Worm (Caenorhabditis elegans) whole organism, L1 larva: Measurements from ENCODE around the gene K11D12.14.

Source experiments
- C04F5.9 ChIP-seq: sonication (generic microtip); optimal IDR thresholded peaks from 2 replicates; lab custom pipeline; 2016; ENCODE audit warnings: missing genetic modification characterization, missing compliant biosample characterization
- C34B4.2 ChIP-seq: sonication (generic microtip); optimal IDR thresholded peaks from 2 replicates; lab custom pipeline; 2017; ENCODE audit warnings: mild to moderate bottlenecking, missing genetic modification characterization, missing compliant biosample characterization
- aha-1 ChIP-seq: fragments of 150-350 bp; optimal IDR thresholded peaks from 2 replicates; lab custom pipeline; 2014; ENCODE audit warnings: missing biosample characterization, missing genetic modification characterization
- aly-2 ChIP-seq: fragments of 150-350 bp; optimal IDR thresholded peaks from 2 replicates; lab custom pipeline; 2014; ENCODE audit warnings: missing biosample characterization, missing genetic modification characterization
- blmp-1 ChIP-seq: fragments of 150-350 bp; optimal IDR thresholded peaks from 2 replicates; lab custom pipeline; 2014; ENCODE audit warnings: missing biosample characterization, missing genetic modification characterization
- ceh-8 ChIP-seq: fragments of 200-800 bp; sonication (Bioruptor generic); optimal IDR thresholded peaks from 2 replicates; lab custom pipeline; 2018; ENCODE audit warnings: mild to moderate bottlenecking, missing genetic modification characterization, moderate library complexity, missing compliant biosample characterization
- ceh-88 ChIP-seq: fragments of 200-800 bp; sonication (Bioruptor generic); IDR thresholded peaks from 2 replicates; pipeline ENCODE4 v1.3.6; 2022; ENCODE audit warnings: missing genetic modification characterization, missing compliant biosample characterization
- dpl-1 ChIP-seq, 3 experiments: fragments of 150-350 bp in 2 of 3; sonication (generic microtip) in 1 of 3; optimal IDR thresholded peaks; 2 replicates each; lab custom pipeline; 2014 to 2017; ENCODE audit warnings: missing biosample characterization in 3 of 3, missing genetic modification characterization in 3 of 3, missing genetic modification reagents in 3 of 3
- efl-1 ChIP-seq, 4 experiments: fragments of 150-350 bp; optimal IDR thresholded peaks in 3 of 4; peaks in 1 of 4; 1 replicate in 1 of 4; 2 replicates in 3 of 4; lab custom pipeline; 2014; ENCODE audit warnings: missing biosample characterization in 2 of 4, missing genetic modification characterization in 2 of 4, missing genetic modification reagents in 2 of 4
- efl-3 ChIP-seq: fragments of 200-800 bp; sonication (Bioruptor generic); optimal IDR thresholded peaks from 2 replicates; lab custom pipeline; 2018; ENCODE audit warnings: mild to moderate bottlenecking, missing genetic modification characterization, missing compliant biosample characterization
- elt-2 ChIP-seq: sonication (generic microtip); optimal IDR thresholded peaks from 2 replicates; lab custom pipeline; 2016; ENCODE audit warnings: missing genetic modification characterization, mild to moderate bottlenecking, inconsistent platforms, missing compliant biosample characterization, missing genetic modification reagents
- fkh-4 ChIP-seq: sonication (generic microtip); optimal IDR thresholded peaks from 2 replicates; lab custom pipeline; 2016; ENCODE audit warnings: missing compliant biosample characterization, missing genetic modification characterization, borderline replicate concordance
- fkh-8 ChIP-seq: sonication (generic microtip); optimal IDR thresholded peaks from 2 replicates; lab custom pipeline; 2016; ENCODE audit warnings: mild to moderate bottlenecking, missing genetic modification characterization, missing compliant biosample characterization
- fos-1 ChIP-seq: fragments of 150-350 bp; optimal IDR thresholded peaks from 2 replicates; lab custom pipeline; 2014; ENCODE audit warnings: missing biosample characterization, missing genetic modification characterization
- hlh-4 ChIP-seq: sonication (generic microtip); optimal IDR thresholded peaks from 2 replicates; lab custom pipeline; 2016; ENCODE audit warnings: mild to moderate bottlenecking, missing genetic modification characterization, missing compliant biosample characterization
- jun-1 ChIP-seq: fragments of 150-350 bp; optimal IDR thresholded peaks from 2 replicates; lab custom pipeline; 2014; ENCODE audit warnings: missing biosample characterization, missing genetic modification reagents, missing genetic modification characterization
- lin-14 ChIP-seq: fragments of 200-800 bp; sonication (Bioruptor generic); optimal IDR thresholded peaks from 2 replicates; lab custom pipeline; 2018; ENCODE audit warnings: mild to moderate bottlenecking, missing genetic modification characterization, moderate library complexity, missing compliant biosample characterization
- lin-35 ChIP-seq, 2 experiments: fragments of 150-350 bp; optimal IDR thresholded peaks; 2 replicates each; lab custom pipeline; 2014; ENCODE audit warnings: missing biosample characterization in 2 of 2, missing genetic modification characterization in 2 of 2, missing genetic modification reagents in 2 of 2
- lir-3 ChIP-seq: sonication (generic microtip); optimal IDR thresholded peaks from 2 replicates; lab custom pipeline; 2016; ENCODE audit warnings: mild to moderate bottlenecking, missing genetic modification characterization, moderate library complexity, missing compliant biosample characterization; ENCODE audit not compliant: poor library complexity
- lsy-2 ChIP-seq, 2 experiments: fragments of 150-350 bp; optimal IDR thresholded peaks; 2 replicates each; lab custom pipeline; 2014; ENCODE audit warnings: missing biosample characterization in 2 of 2, missing genetic modification characterization in 2 of 2
- mab-9 ChIP-seq: fragments of 200-800 bp; sonication (Bioruptor generic); IDR thresholded peaks from 2 replicates; pipeline ENCODE4 v1.3.6; 2022; ENCODE audit warnings: missing genetic modification reagents, missing genetic modification characterization, missing compliant biosample characterization
- mdl-1 ChIP-seq, 2 experiments: fragments of 150-350 bp; optimal IDR thresholded peaks; 2 replicates each; lab custom pipeline; 2014 to 2017; ENCODE audit warnings: missing biosample characterization in 2 of 2, missing genetic modification characterization in 2 of 2, inconsistent platforms in 1 of 2
- nhr-20 ChIP-seq: sonication (generic microtip); optimal IDR thresholded peaks from 2 replicates; lab custom pipeline; 2016; ENCODE audit warnings: mild to moderate bottlenecking, missing genetic modification characterization, missing compliant biosample characterization
- nhr-237 ChIP-seq: fragments of 150-350 bp; optimal IDR thresholded peaks from 2 replicates; lab custom pipeline; 2014; ENCODE audit warnings: missing biosample characterization, missing genetic modification characterization
- nhr-47 ChIP-seq: sonication (generic microtip); optimal IDR thresholded peaks from 2 replicates; lab custom pipeline; 2016; ENCODE audit warnings: mild to moderate bottlenecking, missing genetic modification characterization, moderate library complexity, missing compliant biosample characterization
- nhr-71 ChIP-seq: sonication (generic microtip); optimal IDR thresholded peaks from 2 replicates; lab custom pipeline; 2016; ENCODE audit warnings: mild to moderate bottlenecking, missing genetic modification characterization, moderate library complexity, missing compliant biosample characterization
- nhr-76 ChIP-seq: sonication (generic microtip); optimal IDR thresholded peaks from 2 replicates; lab custom pipeline; 2017; ENCODE audit warnings: missing biosample characterization, missing genetic modification characterization
- nhr-77 ChIP-seq: fragments of 150-350 bp; optimal IDR thresholded peaks from 2 replicates; lab custom pipeline; 2014; ENCODE audit warnings: missing biosample characterization, missing genetic modification characterization
- nhr-84 ChIP-seq: sonication (generic microtip); optimal IDR thresholded peaks from 2 replicates; lab custom pipeline; 2017; ENCODE audit warnings: missing biosample characterization, missing genetic modification characterization
- nhr-90 ChIP-seq: sonication (generic microtip); optimal IDR thresholded peaks from 2 replicates; lab custom pipeline; 2016; ENCODE audit warnings: mild to moderate bottlenecking, missing genetic modification characterization, missing compliant biosample characterization; ENCODE audit not compliant: poor library complexity
- skn-1 ChIP-seq: fragments of 150-350 bp; optimal IDR thresholded peaks from 2 replicates; lab custom pipeline; 2014; ENCODE audit warnings: missing biosample characterization, missing genetic modification characterization
- snu-23 ChIP-seq: sonication (generic microtip); optimal IDR thresholded peaks from 2 replicates; lab custom pipeline; 2016; ENCODE audit warnings: missing genetic modification characterization, missing compliant biosample characterization
- swsn-7 ChIP-seq: sonication (generic microtip); optimal IDR thresholded peaks from 2 replicates; lab custom pipeline; 2016; ENCODE audit warnings: missing genetic modification characterization, missing compliant biosample characterization
- tlp-1 ChIP-seq: fragments of 150-350 bp; optimal IDR thresholded peaks from 2 replicates; lab custom pipeline; 2014; ENCODE audit warnings: missing biosample characterization, missing genetic modification characterization
- unc-30 ChIP-seq: sonication (generic microtip); optimal IDR thresholded peaks from 2 replicates; lab custom pipeline; 2017; ENCODE audit warnings: missing biosample characterization, missing genetic modification characterization
- unc-62 ChIP-seq: fragments of 150-350 bp; optimal IDR thresholded peaks from 2 replicates; lab custom pipeline; 2014; ENCODE audit warnings: missing biosample characterization, missing genetic modification reagents, missing genetic modification characterization
- unc-86 ChIP-seq: sonication (generic microtip); optimal IDR thresholded peaks from 2 replicates; lab custom pipeline; 2016; ENCODE audit warnings: missing genetic modification characterization, missing compliant biosample characterization
- unc-98 ChIP-seq: fragments of 200-800 bp; sonication (Bioruptor generic); IDR thresholded peaks from 2 replicates; pipeline ENCODE4 v1.3.6; 2022; ENCODE audit warnings: missing genetic modification characterization, missing compliant biosample characterization
- vab-15 ChIP-seq: sonication (generic microtip); optimal IDR thresholded peaks from 2 replicates; lab custom pipeline; 2017; ENCODE audit warnings: missing genotype, mild to moderate bottlenecking, missing genetic modification characterization, missing compliant biosample characterization
- xbp-1 ChIP-seq: sonication (generic microtip); optimal IDR thresholded peaks from 2 replicates; lab custom pipeline; 2016; ENCODE audit warnings: missing genetic modification characterization, missing compliant biosample characterization
- ztf-11 ChIP-seq, 2 experiments: sonication (generic microtip); optimal IDR thresholded peaks; 2 replicates each; lab custom pipeline; 2016 to 2017; ENCODE audit warnings: missing genetic modification characterization in 2 of 2, missing biosample characterization in 1 of 2, missing compliant biosample characterization in 1 of 2

The K11D12.14 gene

DNA sequence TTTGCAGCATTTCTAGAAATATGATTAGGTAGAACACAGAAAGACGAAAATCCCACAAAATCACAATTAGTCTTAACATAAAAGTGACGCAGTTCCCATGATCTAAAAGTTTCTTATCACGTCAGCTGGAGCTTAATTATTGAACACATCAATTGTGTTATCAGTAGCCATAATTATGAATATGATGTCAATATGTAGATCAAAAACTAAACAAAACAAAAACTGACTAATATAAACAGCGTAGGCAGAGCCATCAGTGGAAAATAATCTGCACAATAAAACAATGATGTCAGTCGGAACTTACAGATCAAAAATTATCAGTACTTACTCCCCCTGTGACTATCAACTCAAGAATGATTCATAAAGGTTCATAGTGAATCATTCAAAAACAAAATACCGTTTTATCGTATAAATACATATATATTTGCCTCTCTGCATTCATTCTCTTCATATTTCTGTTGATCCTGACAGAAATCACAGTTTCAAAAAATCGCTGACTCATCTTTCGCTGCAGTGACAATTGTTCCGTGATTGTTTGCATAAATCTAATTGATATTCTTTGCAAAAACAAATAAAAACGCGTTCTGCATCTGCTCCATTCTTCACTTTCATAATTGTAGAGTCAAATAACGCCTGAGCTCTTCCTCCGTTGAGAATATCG, 37.1 kb upstream of the K11D12.14 start, which contains the start of gene srr-6:
Gene srr-6, plus strand, starts transcription at position 611 of the 661 bp plus-strand sequence.
- TF ChIP-seq fkh-8 (no peak), elt-2 (tag; lab: Kevin White, UChicago) (peak; percentile 47)

DNA sequence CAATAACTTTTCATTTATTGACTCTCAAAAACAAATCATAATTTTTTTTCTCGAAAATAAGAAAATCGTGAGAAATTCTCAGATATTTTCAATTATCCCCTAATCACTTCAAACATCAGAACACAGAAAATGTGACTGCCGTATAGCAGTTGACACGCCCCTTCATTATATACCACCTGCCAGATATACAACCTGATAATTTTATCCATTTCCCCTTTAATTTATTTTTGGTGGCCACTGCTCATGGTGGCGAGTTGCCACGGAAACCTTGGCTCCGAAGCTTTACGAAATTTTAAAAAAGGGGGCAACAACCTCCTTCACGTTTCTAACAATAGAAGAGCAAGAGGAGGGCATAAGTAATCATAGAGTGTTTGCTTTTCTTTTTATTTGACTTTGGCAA, 32.7 kb upstream of the K11D12.14 start:
- TF ChIP-seq fkh-8 (peak; percentile 77), blmp-1 (tag; lab: Kevin White, UChicago) (no peak), nhr-71 (tag; lab: Kevin White, UChicago) (peak; percentile 61), nhr-237 (tag; lab: Kevin White, UChicago) (peak; percentile 45)
- TF ChIP-seq, all 84 proteins: peak for 3

DNA sequence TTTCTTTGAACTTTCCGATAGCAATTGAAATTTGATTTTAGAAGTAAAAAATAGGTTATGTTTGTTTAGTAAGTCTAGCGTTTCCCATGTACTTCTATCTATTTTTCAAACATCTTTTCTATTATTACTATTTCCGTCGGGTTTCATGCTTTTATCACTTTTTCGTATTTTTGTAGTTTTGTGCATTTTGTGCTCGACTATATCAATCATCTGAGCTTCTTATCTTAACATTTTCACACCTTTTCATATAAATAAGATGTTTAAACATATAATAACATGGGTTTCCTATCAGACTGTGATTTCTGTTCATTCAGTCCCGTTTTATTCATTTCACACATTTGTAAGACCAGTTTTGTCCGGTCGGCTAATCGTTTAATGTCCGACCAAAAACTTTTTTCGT, 31.4 kb upstream of the K11D12.14 start:
- TF ChIP-seq nhr-84 (tag; lab: Kevin White, UChicago) = no peak
- TF ChIP-seq elt-2 (tag; lab: Kevin White, UChicago) = peak; percentile 92
- TF ChIP-seq nhr-90 (tag; lab: Kevin White, UChicago) = peak; percentile 35
- peak; percentile 66 for TF ChIP-seq tlp-1
- no peak for TF ChIP-seq nhr-47 (tag; lab: Kevin White, UChicago)
- TF ChIP-seq C04F5.9 (tag; lab: Kevin White, UChicago) = no peak
- no peak for TF ChIP-seq fos-1 (tag; lab: Kevin White, UChicago)
- TF ChIP-seq nhr-71 (tag; lab: Kevin White, UChicago) = peak; percentile 3
- TF ChIP-seq ceh-8 (GFP tag; lab: Kevin White, UChicago) = no peak
- TF ChIP-seq vab-15 (tag; lab: Kevin White, UChicago) = no peak
- no peak for TF ChIP-seq efl-3
- TF ChIP-seq nhr-20 (tag; lab: Kevin White, UChicago) = peak; percentile 10
- no peak for TF ChIP-seq xbp-1 (tag; lab: Kevin White, UChicago)
- no peak for TF ChIP-seq unc-30 (tag; lab: Kevin White, UChicago)
- no peak for TF ChIP-seq snu-23
- peak in 1 of 2 experiments; percentile 13 for TF ChIP-seq lin-35 (GFP tag; optimal IDR thresholded peaks at IDR 0.05; lab: Kevin White, UChicago)
- TF ChIP-seq jun-1 (tag; lab: Kevin White, UChicago) = peak; percentile 20
- no peak for TF ChIP-seq dpl-1 (GFP tag; optimal IDR thresholded peaks at IDR 0.05; lab: Kevin White, UChicago)
- no peak for TF ChIP-seq fkh-4
- TF ChIP-seq nhr-76 (tag; lab: Kevin White, UChicago) = no peak
- TF ChIP-seq lsy-2 (tag; optimal IDR thresholded peaks at IDR 0.05; lab: Kevin White, UChicago) = no peak
- no peak for TF ChIP-seq aly-2 (tag; lab: Kevin White, UChicago)
- no peak for TF ChIP-seq hlh-4 (tag; lab: Kevin White, UChicago)
- TF ChIP-seq unc-62 (GFP tag; lab: Kevin White, UChicago) = no peak
- no peak for TF ChIP-seq unc-98
- TF ChIP-seq lir-3 = no peak
- TF ChIP-seq blmp-1 (tag; lab: Kevin White, UChicago) = no peak
- TF ChIP-seq lin-14 = no peak
- no peak for TF ChIP-seq nhr-77

DNA sequence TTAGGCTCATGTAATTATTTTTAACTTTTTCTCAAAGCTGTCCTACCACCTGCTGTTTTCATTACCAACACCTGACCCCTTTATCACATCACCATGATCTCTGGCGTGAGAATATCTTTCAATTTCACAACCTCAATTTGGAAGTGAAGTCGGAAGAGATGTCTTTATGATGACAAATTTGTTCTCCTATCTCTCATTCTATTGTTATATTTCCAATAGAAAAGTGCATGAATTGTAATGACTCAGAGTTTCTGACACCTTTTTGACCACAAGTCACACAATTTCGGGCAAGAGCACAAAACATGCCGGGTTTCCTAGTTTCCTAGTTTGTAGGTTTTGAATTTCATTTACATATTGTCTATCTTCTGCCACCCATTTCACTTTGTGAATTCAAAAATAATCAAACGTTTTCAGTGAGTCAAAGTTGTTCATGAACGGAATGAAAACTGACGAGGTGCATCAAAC, 30.6 kb upstream of the K11D12.14 start, which contains the start of gene srr-4:
Gene srr-4, plus strand, starts transcription at position 415 of the 465 bp plus-strand sequence.
- TF ChIP-seq ztf-11 (tag; optimal IDR thresholded peaks at IDR 0.05; lab: Kevin White, UChicago) (no peak), aha-1 (tag; lab: Kevin White, UChicago) (no peak), C34B4.2 (tag; lab: Kevin White, UChicago) (no peak), nhr-71 (tag; lab: Kevin White, UChicago) (peak; percentile 20), efl-1 (optimal IDR thresholded peaks at IDR 0.05; lab: Kevin White, UChicago) (no peak), efl-1 (GFP tag; optimal IDR thresholded peaks at IDR 0.05 in 1 of 2; lab: Kevin White, UChicago) (no peak), swsn-7 (no peak), fkh-8 (peak; percentile 13), unc-98 (no peak), snu-23 (no peak), nhr-77 (no peak), mdl-1 (tag; optimal IDR thresholded peaks at IDR 0.05; lab: Kevin White, UChicago) (no peak), mab-9 (GFP tag; lab: Robert Waterston, UW) (no peak), ceh-88 (no peak), skn-1 (tag; lab: Kevin White, UChicago) (peak; percentile 79), unc-86 (no peak)
